Fruit fly (Drosophila melanogaster): ENCODE data around the gene UGP.

dm6 chr3L:9335711-9336110 lies 23.0 kb downstream of the UGP start:
- TF ChIP-seq h (optimal IDR thresholded peaks at IDR 0.05) = no peak
- TF ChIP-seq Myc (optimal IDR thresholded peaks at IDR 0.05) = no peak

All from Kc167 (cell line).